Fruit fly (Drosophila melanogaster) whole organism, adult: Measurements from ENCODE around the gene Aven.

Source experiments
- CG11617 ChIP-seq: fragments of 200-800 bp; sonication (Bioruptor generic); optimal IDR thresholded peaks from 2 replicates; lab custom pipeline; 2017; ENCODE audit warnings: mild to moderate bottlenecking, missing biosample characterization, missing genetic modification reagents, missing genetic modification characterization
- CG12768 ChIP-seq: fragments of 200-800 bp; sonication (Bioruptor generic); optimal IDR thresholded peaks from 2 replicates; lab custom pipeline; 2017; ENCODE audit warnings: missing biosample characterization, missing genetic modification characterization, mild to moderate bottlenecking, moderate library complexity, missing genetic modification reagents
- CG14711 ChIP-seq: fragments of 200-800 bp; sonication (Bioruptor generic); optimal IDR thresholded peaks from 2 replicates; lab custom pipeline; 2018; ENCODE audit warnings: missing biosample characterization, mild to moderate bottlenecking, missing genetic modification characterization, moderate library complexity
- CG1620 ChIP-seq: fragments of 200-800 bp; sonication (Bioruptor generic); optimal IDR thresholded peaks from 2 replicates; lab custom pipeline; 2016; ENCODE audit warnings: missing biosample characterization, missing genetic modification characterization
- CG33017 ChIP-seq: fragments of 200-800 bp; sonication (Bioruptor generic); optimal IDR thresholded peaks from 2 replicates; lab custom pipeline; 2018; ENCODE audit warnings: missing biosample characterization, mild to moderate bottlenecking, missing genetic modification characterization, moderate library complexity
- CG5204 ChIP-seq: fragments of 200-800 bp; sonication (Bioruptor generic); optimal IDR thresholded peaks from 2 replicates; lab custom pipeline; 2016; ENCODE audit warnings: missing biosample characterization, missing genetic modification characterization
- CG7045 ChIP-seq: fragments of 200-800 bp; sonication (Bioruptor generic); optimal IDR thresholded peaks from 2 replicates; lab custom pipeline; 2017; ENCODE audit warnings: missing biosample characterization, mild to moderate bottlenecking, missing genetic modification characterization
- CG7101 ChIP-seq: fragments of 200-800 bp; sonication (Bioruptor generic); optimal IDR thresholded peaks from 2 replicates; lab custom pipeline; 2018; ENCODE audit warnings: missing biosample characterization, mild to moderate bottlenecking, missing genetic modification characterization, moderate library complexity
- Clk ChIP-seq: fragments of 200-800 bp; sonication (Bioruptor generic); optimal IDR thresholded peaks from 2 replicates; lab custom pipeline; 2017; ENCODE audit warnings: missing biosample characterization, missing genetic modification characterization
- Crg-1 ChIP-seq: fragments of 200-800 bp; sonication (Bioruptor generic); optimal IDR thresholded peaks from 2 replicates; lab custom pipeline; 2016; ENCODE audit warnings: missing biosample characterization, missing genetic modification characterization
- Hr96 ChIP-seq: fragments of 200-800 bp; sonication (Bioruptor generic); optimal IDR thresholded peaks from 2 replicates; lab custom pipeline; 2016; ENCODE audit warnings: missing biosample characterization, missing genetic modification characterization
- Mnt ChIP-seq: fragments of 200-800 bp; sonication (Bioruptor generic); optimal IDR thresholded peaks from 2 replicates; lab custom pipeline; 2016; ENCODE audit warnings: missing biosample characterization, mild to moderate bottlenecking, missing genetic modification characterization
- bab1 ChIP-seq: fragments of 200-800 bp; sonication (Bioruptor generic); optimal IDR thresholded peaks from 3 replicates; lab custom pipeline; 2019; ENCODE audit warnings: missing biosample characterization, mild to moderate bottlenecking, missing genetic modification characterization, moderate library complexity
- cic ChIP-seq: fragments of 200-800 bp; sonication (Bioruptor generic); optimal IDR thresholded peaks from 2 replicates; lab custom pipeline; 2017; ENCODE audit warnings: missing biosample characterization, mild to moderate bottlenecking, missing genetic modification characterization, moderate library complexity
- cnc ChIP-seq, 2 experiments: fragments of >200 bp; optimal IDR thresholded peaks; 2 replicates each; lab custom pipeline; 2017
- kay ChIP-seq: fragments of 200-800 bp; sonication (Bioruptor generic); peaks from one replicate; lab custom pipeline; 2016; ENCODE audit warnings: missing biosample characterization, missing genetic modification characterization, borderline replicate concordance
- ovo ChIP-seq: fragments of 200-800 bp; sonication (Bioruptor generic); optimal IDR thresholded peaks from 2 replicates; lab custom pipeline; 2016; ENCODE audit warnings: missing biosample characterization, missing genetic modification characterization
- pad ChIP-seq: fragments of 200-800 bp; sonication (Bioruptor generic); optimal IDR thresholded peaks from 3 replicates; lab custom pipeline; 2017; ENCODE audit warnings: missing biosample characterization, missing genetic modification characterization, mild to moderate bottlenecking, moderate library complexity, missing genetic modification reagents
- tj ChIP-seq: fragments of 200-800 bp; sonication (Bioruptor generic); optimal IDR thresholded peaks from 3 replicates; lab custom pipeline; 2017; ENCODE audit warnings: missing biosample characterization, mild to moderate bottlenecking, missing genetic modification characterization, moderate library complexity
- toe ChIP-seq: fragments of 200-800 bp; sonication (Bioruptor generic); optimal IDR thresholded peaks from 2 replicates; lab custom pipeline; 2016; ENCODE audit warnings: missing biosample characterization, missing genetic modification characterization

Aven gene

dm6 chrX:12615752-12616366 lies 13.6 kb downstream of the Aven start, which contains the start of gene CG11085:
Gene CG11085 (plus strand): TSS chrX:12616316.
- no peak for TF ChIP-seq CG14711 (tag; lab: Kevin White, UChicago)
- no peak for TF ChIP-seq toe (GFP tag; lab: Kevin White, UChicago)
- TF ChIP-seq CG11617 (GFP tag; lab: Kevin White, UChicago): no peak
- TF ChIP-seq cic (GFP tag; lab: Kevin White, UChicago): no peak
- TF ChIP-seq Clk (GFP tag; lab: Kevin White, UChicago): no peak
- TF ChIP-seq kay (GFP tag; lab: Kevin White, UChicago): no peak
- TF ChIP-seq Crg-1: no peak
- no peak for TF ChIP-seq CG33017 (tag; lab: Kevin White, UChicago)
- no peak for TF ChIP-seq Mnt
- no peak for TF ChIP-seq CG1620 (GFP tag; lab: Kevin White, UChicago)
- no peak for TF ChIP-seq cnc (optimal IDR thresholded peaks at IDR 0.05; lab: Kevin White, UChicago)
- TF ChIP-seq pad (GFP tag; lab: Kevin White, UChicago): no peak
- no peak for TF ChIP-seq CG5204 (GFP tag; lab: Kevin White, UChicago)
- no peak for TF ChIP-seq CG12768 (GFP tag; lab: Kevin White, UChicago)

DNA sequence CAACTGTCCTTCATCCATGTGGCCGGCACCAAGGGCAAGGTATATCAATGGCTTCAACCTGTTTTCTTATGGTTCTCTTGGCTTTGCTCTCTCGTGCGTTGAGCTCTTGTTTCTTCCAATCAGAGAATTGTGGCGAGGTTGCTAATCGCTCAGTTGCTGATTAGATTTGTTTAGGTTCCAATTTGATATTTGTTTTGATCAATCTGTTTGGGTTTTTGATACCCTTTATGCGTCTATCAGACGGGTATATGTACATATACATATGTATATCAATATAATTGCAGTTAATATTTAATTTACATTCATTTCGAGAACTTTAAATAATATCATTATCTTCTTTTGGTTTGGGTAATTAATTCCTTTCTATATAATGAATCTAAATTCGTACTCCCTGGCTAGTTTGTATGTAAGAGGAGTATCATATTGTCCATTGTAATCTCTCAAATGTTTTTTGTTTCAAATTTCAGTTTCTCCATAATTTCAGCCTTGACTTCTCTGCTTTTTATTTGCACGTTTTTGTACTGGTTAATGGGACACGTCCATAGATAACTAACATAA lies 16.1 kb downstream of the Aven start:
- TF ChIP-seq CG11617 (GFP tag; lab: Kevin White, UChicago) (no peak), CG7045 (GFP tag; lab: Kevin White, UChicago) (no peak), CG33017 (tag; lab: Kevin White, UChicago) (no peak), tj (no peak), Crg-1 (no peak), cic (GFP tag; lab: Kevin White, UChicago) (no peak), toe (GFP tag; lab: Kevin White, UChicago) (no peak)

- TF ChIP-seq CG1620 (GFP tag; lab: Kevin White, UChicago) (peak; percentile 28), Mnt (peak; percentile 98), pad (GFP tag; lab: Kevin White, UChicago) (peak; percentile 47), CG33017 (tag; lab: Kevin White, UChicago) (no peak), toe (GFP tag; lab: Kevin White, UChicago) (no peak), CG11617 (GFP tag; lab: Kevin White, UChicago) (peak; percentile 88), bab1 (GFP tag; lab: Kevin White, UChicago) (peak; percentile 72), tj (peak; percentile 70), ovo (peak; percentile 59), kay (GFP tag; lab: Kevin White, UChicago) (no peak), CG14711 (tag; lab: Kevin White, UChicago) (peak; percentile 59), CG5204 (GFP tag; lab: Kevin White, UChicago) (no peak), CG7101 (tag; lab: Kevin White, UChicago) (peak; percentile 72), Crg-1 (peak; percentile 6)
Observed at dm6 chrX:12611536-12612458, 17.6 kb downstream of the Aven start, which contains the start of the genes CG1463 and Fpgs1. Gene CG1463 (minus strand): TSS chrX:12611667. Gene Fpgs1 (plus strand): TSS chrX:12611867.

- peak; percentile 49 for TF ChIP-seq CG7101 (tag; lab: Kevin White, UChicago)
- TF ChIP-seq tj: peak; percentile 14
- TF ChIP-seq CG12768 (GFP tag; lab: Kevin White, UChicago): peak; percentile 25
- TF ChIP-seq Hr96 (GFP tag; lab: Kevin White, UChicago): no peak
- TF ChIP-seq bab1 (GFP tag; lab: Kevin White, UChicago): no peak
- TF ChIP-seq ovo: no peak
- TF ChIP-seq CG1620 (GFP tag; lab: Kevin White, UChicago): no peak
- TF ChIP-seq CG14711 (tag; lab: Kevin White, UChicago): peak; percentile 3
- peak; percentile 80 for TF ChIP-seq pad (GFP tag; lab: Kevin White, UChicago)
- no peak for TF ChIP-seq toe (GFP tag; lab: Kevin White, UChicago)
- TF ChIP-seq CG7045 (GFP tag; lab: Kevin White, UChicago): no peak
- TF ChIP-seq cic (GFP tag; lab: Kevin White, UChicago): peak; percentile 56
- TF ChIP-seq kay (GFP tag; lab: Kevin White, UChicago): no peak
- peak; percentile 23 for TF ChIP-seq CG33017 (tag; lab: Kevin White, UChicago)
- no peak for TF ChIP-seq cnc (optimal IDR thresholded peaks at IDR 0.05; lab: Kevin White, UChicago)
- TF ChIP-seq CG5204 (GFP tag; lab: Kevin White, UChicago): no peak
- no peak for TF ChIP-seq Clk (GFP tag; lab: Kevin White, UChicago)
- TF ChIP-seq Crg-1: no peak
- TF ChIP-seq CG11617 (GFP tag; lab: Kevin White, UChicago): peak; percentile 18
- peak; percentile 15 for TF ChIP-seq Mnt
Observed at dm6 chrX:12600802-12601793, 28.3 kb downstream of the Aven start.
